Fruit fly (Drosophila melanogaster) whole organism: Measurements from ENCODE around the gene Rcd4.

ENCODE experiments used
- CG8478 ChIP-seq: fragments of >200 bp; optimal IDR thresholded peaks from 2 replicates; lab custom pipeline; 2018; ENCODE audit warnings: inconsistent platforms
- pan ChIP-seq: fragments of >200 bp; optimal IDR thresholded peaks from 2 replicates; lab custom pipeline; 2017
- psq ChIP-seq: fragments of >200 bp; optimal IDR thresholded peaks from 2 replicates; lab custom pipeline; 2017
- usp ChIP-seq: fragments of >200 bp; optimal IDR thresholded peaks from 2 replicates; lab custom pipeline; 2017; ENCODE audit warnings: missing biosample characterization, missing genetic modification characterization, mixed read lengths

- TF ChIP-seq CG8478 (lab: Kevin White, UChicago) = no peak
- no peak for TF ChIP-seq pan (lab: Kevin White, UChicago)
- TF ChIP-seq psq = no peak
- no peak for TF ChIP-seq usp (GFP tag; lab: Kevin White, UChicago)
Measured at dm6 chr2L:8384985-8385519, 2.4 kb downstream of the Rcd4 start.
